Worm (Caenorhabditis elegans): Measurements from ENCODE around the gene Y116A8C.40.

The Y116A8C.40 gene

ce11 chrIV:17131035-17131595 is 19.7 kb downstream of the Y116A8C.40 start, which contains the start of the genes Y116A8C.37 and Y116A8C.38:
Gene Y116A8C.37 (minus strand): TSS chrIV:17131135.
Gene Y116A8C.38 (plus strand): TSS chrIV:17131545.
- TF ChIP-seq aly-2 (tag; optimal IDR thresholded peaks at IDR 0.05) = no peak
- TF ChIP-seq R02D3.7 (tag; optimal IDR thresholded peaks at IDR 0.05) = no peak
- TF ChIP-seq elt-3 (tag; optimal IDR thresholded peaks at IDR 0.05) = no peak
- no peak for TF ChIP-seq ztf-11 (tag; optimal IDR thresholded peaks at IDR 0.05)
- no peak for TF ChIP-seq nhr-129 (tag; optimal IDR thresholded peaks at IDR 0.05)
- TF ChIP-seq lsy-2 (tag; optimal IDR thresholded peaks at IDR 0.05) = no peak
- TF ChIP-seq elt-1 (tag; optimal IDR thresholded peaks at IDR 0.05) = no peak
- TF ChIP-seq mab-5 (tag; optimal IDR thresholded peaks at IDR 0.05) = no peak
- no peak for TF ChIP-seq sem-4 (tag; optimal IDR thresholded peaks at IDR 0.05)
- TF ChIP-seq dmd-4 (tag; optimal IDR thresholded peaks at IDR 0.05) = no peak
- TF ChIP-seq unc-39 (tag; optimal IDR thresholded peaks at IDR 0.05) = no peak
- TF ChIP-seq skn-1 (tag; optimal IDR thresholded peaks at IDR 0.05) = no peak

- TF ChIP-seq crh-2 (tag; optimal IDR thresholded peaks at IDR 0.05) (no peak), nhr-23 (tag; optimal IDR thresholded peaks at IDR 0.05) (no peak), ztf-4 (tag; optimal IDR thresholded peaks at IDR 0.05) (no peak), peb-1 (tag; optimal IDR thresholded peaks at IDR 0.05) (no peak), nhr-237 (tag; optimal IDR thresholded peaks at IDR 0.05) (no peak), elt-3 (tag; optimal IDR thresholded peaks at IDR 0.05) (no peak), nhr-77 (tag; optimal IDR thresholded peaks at IDR 0.05) (no peak), sma-9 (GFP tag; optimal IDR thresholded peaks at IDR 0.05) (no peak), sma-9 (tag; optimal IDR thresholded peaks at IDR 0.05) (no peak), nhr-11 (tag; optimal IDR thresholded peaks at IDR 0.05) (no peak), fos-1 (tag; optimal IDR thresholded peaks at IDR 0.05) (no peak), ceh-82 (tag; optimal IDR thresholded peaks at IDR 0.05) (no peak), unc-62 (GFP tag; optimal IDR thresholded peaks at IDR 0.05) (no peak), ceh-16 (tag; optimal IDR thresholded peaks at IDR 0.05) (no peak), ama-1 (optimal IDR thresholded peaks at IDR 0.05) (no peak), Y55F3AM.14 (GFP tag; optimal IDR thresholded peaks at IDR 0.05) (no peak), skn-1 (tag; optimal IDR thresholded peaks at IDR 0.05) (no peak), nhr-6 (tag; optimal IDR thresholded peaks at IDR 0.05) (no peak), zag-1 (tag; optimal IDR thresholded peaks at IDR 0.05) (no peak), C34F6.9 (tag; optimal IDR thresholded peaks at IDR 0.05) (no peak), sem-4 (tag; optimal IDR thresholded peaks at IDR 0.05) (no peak)
Observed at ce11 chrIV:17126512-17126911, 24.3 kb downstream of the Y116A8C.40 start.

ce11 chrIV:17125967-17126366 is 24.8 kb downstream of the Y116A8C.40 start:
- TF ChIP-seq ztf-11 (tag; optimal IDR thresholded peaks at IDR 0.05) = no peak
- TF ChIP-seq mbf-1 (tag; optimal IDR thresholded peaks at IDR 0.05) = no peak
- no peak for TF ChIP-seq ama-1 (optimal IDR thresholded peaks at IDR 0.05)
- TF ChIP-seq zag-1 (tag; optimal IDR thresholded peaks at IDR 0.05) = no peak

ce11 chrIV:17121058-17121773 is 29.6 kb downstream of the Y116A8C.40 start:
- TF ChIP-seq unc-55 (GFP tag; optimal IDR thresholded peaks at IDR 0.05) = peak; percentile 55
- TF ChIP-seq lin-11 (tag; optimal IDR thresholded peaks at IDR 0.05) = no peak
- no peak for TF ChIP-seq blmp-1 (tag; optimal IDR thresholded peaks at IDR 0.05; ENCODE audit: insufficient read depth)
- TF ChIP-seq ama-1 (optimal IDR thresholded peaks at IDR 0.05) = no peak
- no peak for TF ChIP-seq sma-3 (GFP tag; optimal IDR thresholded peaks at IDR 0.05)
- TF ChIP-seq ztf-4 (tag; optimal IDR thresholded peaks at IDR 0.05) = no peak
- no peak for TF ChIP-seq R02D3.7 (tag; optimal IDR thresholded peaks at IDR 0.05)
- TF ChIP-seq snpc-4 (tag; optimal IDR thresholded peaks at IDR 0.05) = no peak
- TF ChIP-seq unc-62 (GFP tag; optimal IDR thresholded peaks at IDR 0.05) = no peak
- TF ChIP-seq C34F6.9 (tag; optimal IDR thresholded peaks at IDR 0.05) = peak; percentile 28
- no peak for TF ChIP-seq F13H6.1 (tag; optimal IDR thresholded peaks at IDR 0.05)
- TF ChIP-seq gmeb-1 (tag; optimal IDR thresholded peaks at IDR 0.05) = no peak
- no peak for TF ChIP-seq zag-1 (tag; optimal IDR thresholded peaks at IDR 0.05)
- no peak for TF ChIP-seq mab-5 (tag; optimal IDR thresholded peaks at IDR 0.05)
- no peak for TF ChIP-seq nhr-237 (tag; optimal IDR thresholded peaks at IDR 0.05)

Data from whole organism, L2 larva.